Fruit fly (Drosophila melanogaster) whole organism, pupa: ENCODE data around the gene CG16779.

Experiments
- CG14655 ChIP-seq: fragments of 200-800 bp; sonication (Bioruptor generic); optimal IDR thresholded peaks from 3 replicates; lab custom pipeline; 2017; ENCODE audit warnings: mild to moderate bottlenecking, missing biosample characterization, missing genetic modification reagents, missing genetic modification characterization
- CG15710 ChIP-seq: fragments of 200-800 bp; sonication (Bioruptor generic); optimal IDR thresholded peaks from 2 replicates; lab custom pipeline; 2018; ENCODE audit warnings: missing biosample characterization, mild to moderate bottlenecking, missing genetic modification characterization, moderate library complexity
- Snoo ChIP-seq: fragments of 200-800 bp; sonication (Bioruptor generic); optimal IDR thresholded peaks from 3 replicates; lab custom pipeline; 2017; ENCODE audit warnings: missing biosample characterization, mild to moderate bottlenecking, missing genetic modification characterization, inconsistent platforms

dm6 chr3R:9436358-9436972 is 57.0 kb downstream of the CG16779 start:
- TF ChIP-seq Snoo (tag; lab: Kevin White, UChicago) (no peak), CG15710 (tag; lab: Kevin White, UChicago) (no peak), CG14655 (GFP tag; lab: Kevin White, UChicago) (no peak)
